Worm (Caenorhabditis elegans) whole organism, L4 larva: Measurements from ENCODE around the gene srv-32.
A peak's percentile ranks its signal among the peaks of the same experiment; 100 is the strongest.

Source experiments
- F49E8.2 ChIP-seq: sonication (generic microtip); optimal IDR thresholded peaks from 2 replicates; lab custom pipeline; 2016; ENCODE audit warnings: missing compliant biosample characterization, mild to moderate bottlenecking, missing genetic modification characterization, borderline replicate concordance
- ZK546.5 ChIP-seq, 2 experiments: sonication (generic microtip); optimal IDR thresholded peaks; 2 replicates each; lab custom pipeline; 2017; ENCODE audit warnings: missing biosample characterization in 2 of 2, missing genetic modification characterization in 2 of 2
- aha-1 ChIP-seq: fragments of 150-350 bp; peaks from one replicate; lab custom pipeline; 2014; ENCODE audit warnings: missing biosample characterization, missing genetic modification characterization
- ceh-44 ChIP-seq: fragments of 200-800 bp; sonication (Bioruptor generic); IDR thresholded peaks from 2 replicates; pipeline ENCODE4 v1.3.6; 2022; ENCODE audit warnings: missing genetic modification reagents, missing genetic modification characterization, missing compliant biosample characterization
- ces-1 ChIP-seq: fragments of 150-350 bp; sonication (generic microtip); optimal IDR thresholded peaks from 4 replicates; lab custom pipeline; 2014; ENCODE audit warnings: missing biosample characterization, missing genetic modification reagents, missing genetic modification characterization
- hlh-11 ChIP-seq: fragments of 200-800 bp; sonication (Bioruptor generic); optimal IDR thresholded peaks from 2 replicates; lab custom pipeline; 2018; ENCODE audit warnings: mild to moderate bottlenecking, missing genetic modification characterization, missing compliant biosample characterization
- lin-13 ChIP-seq: fragments of 150-350 bp; optimal IDR thresholded peaks from 2 replicates; lab custom pipeline; 2014; ENCODE audit warnings: missing biosample characterization, missing genetic modification reagents, missing genetic modification characterization
- lin-39 ChIP-seq: fragments of 150-350 bp; optimal IDR thresholded peaks from 2 replicates; lab custom pipeline; 2014; ENCODE audit warnings: missing biosample characterization, missing genetic modification reagents, missing genetic modification characterization
- madf-5 ChIP-seq, 2 experiments: fragments of 200-800 bp; sonication (Bioruptor generic); IDR thresholded peaks; 2 replicates each; pipeline ENCODE4 v1.3.6; 2022; ENCODE audit warnings: missing compliant biosample characterization in 2 of 2, missing genetic modification characterization in 2 of 2
- nhr-237 ChIP-seq: sonication (generic microtip); optimal IDR thresholded peaks from 2 replicates; lab custom pipeline; 2017; ENCODE audit warnings: missing biosample characterization, missing genetic modification characterization
- nhr-42 ChIP-seq: fragments of 200-800 bp; sonication (Bioruptor generic); IDR thresholded peaks from 2 replicates; pipeline ENCODE4 v1.3.6; 2022; ENCODE audit warnings: missing genetic modification characterization, missing compliant biosample characterization
- nhr-77 ChIP-seq: fragments of 150-350 bp; optimal IDR thresholded peaks from 2 replicates; lab custom pipeline; 2014; ENCODE audit warnings: missing biosample characterization, missing genetic modification characterization
- sdz-12 ChIP-seq: fragments of 200-800 bp; sonication (Bioruptor generic); optimal IDR thresholded peaks from 2 replicates; lab custom pipeline; 2018; ENCODE audit warnings: mild to moderate bottlenecking, missing genetic modification characterization, missing compliant biosample characterization

DNA sequence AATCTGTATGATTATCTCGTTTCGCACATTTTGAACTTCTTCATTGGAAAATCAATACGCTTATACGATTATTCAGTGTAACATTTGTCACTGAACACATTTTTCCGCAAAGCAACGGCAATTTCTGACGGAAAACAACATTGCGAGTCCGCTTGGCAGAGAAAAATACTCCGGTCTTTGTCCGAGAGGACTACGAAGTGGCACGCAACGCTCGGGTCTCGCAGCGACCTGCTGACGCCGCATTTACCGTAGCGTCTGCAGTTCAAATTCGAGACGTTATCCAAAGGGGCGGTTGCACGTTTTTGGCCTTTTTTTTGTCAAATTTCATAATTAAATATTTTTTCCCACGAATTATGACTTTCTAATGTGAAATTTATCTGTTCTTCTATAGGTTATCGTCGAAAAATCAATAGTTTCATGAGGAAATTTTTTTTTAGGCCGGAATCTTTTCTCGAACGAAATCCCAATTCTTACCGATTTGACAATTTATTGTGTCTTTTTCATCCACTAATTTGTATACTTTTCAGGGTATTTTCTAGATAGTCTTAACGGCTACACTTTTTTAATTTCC, 41.7 kb upstream of the srv-32 start, which contains the start of gene sqd-1:
- TF ChIP-seq lin-39 (tag; lab: Kevin White, UChicago): no peak
- TF ChIP-seq lin-13: peak; percentile 90
- peak; percentile 95 for TF ChIP-seq hlh-11 (tag; lab: Kevin White, UChicago)
- no peak for TF ChIP-seq nhr-237 (tag; lab: Kevin White, UChicago)
- TF ChIP-seq nhr-42 (GFP tag; lab: Robert Waterston, UW): peak; percentile 94
- peak; percentile 87 for TF ChIP-seq F49E8.2
- peak; percentile 100 for TF ChIP-seq aha-1 (tag; lab: Kevin White, UChicago)
- peak; percentile 70 for TF ChIP-seq sdz-12 (GFP tag; lab: Kevin White, UChicago)
- 0 out of 4 replicates have a peak, but pooled peaks of 1 of the 2 experiments have one; percentile 14 for TF ChIP-seq madf-5 (GFP tag; IDR thresholded peaks at IDR 0.05; lab: Robert Waterston, UW)
- TF ChIP-seq ZK546.5 (tag; optimal IDR thresholded peaks at IDR 0.05; lab: Kevin White, UChicago): peak; percentile 100
- TF ChIP-seq ces-1 (GFP tag; lab: Kevin White, UChicago): peak; percentile 52
- TF ChIP-seq nhr-77 (tag; lab: Kevin White, UChicago): peak; percentile 81
- TF ChIP-seq ceh-44: peak; percentile 84; the same call in 1 of the 2 replicates
